Worm (Caenorhabditis elegans) whole organism, late embryonic: ENCODE data around the gene C09F12.3.

Source experiments
- F13H6.1 ChIP-seq: sonication (generic microtip); optimal IDR thresholded peaks from 2 replicates; lab custom pipeline; 2016; ENCODE audit warnings: missing genetic modification characterization, missing compliant biosample characterization
- ahr-1 ChIP-seq: sonication (generic microtip); optimal IDR thresholded peaks from 2 replicates; lab custom pipeline; 2016; ENCODE audit warnings: missing genetic modification characterization, missing compliant biosample characterization
- ama-1 ChIP-seq: fragments of 150-350 bp; optimal IDR thresholded peaks from 2 replicates; lab custom pipeline; 2014
- elt-2 ChIP-seq: sonication (generic microtip); optimal IDR thresholded peaks from 2 replicates; lab custom pipeline; 2016; ENCODE audit warnings: missing genetic modification reagents, missing genetic modification characterization, missing compliant biosample characterization
- ets-4 ChIP-seq: sonication (generic microtip); optimal IDR thresholded peaks from 2 replicates; lab custom pipeline; 2016; ENCODE audit warnings: missing genetic modification characterization, missing compliant biosample characterization
- nfya-1 ChIP-seq: sonication (generic microtip); optimal IDR thresholded peaks from 2 replicates; lab custom pipeline; 2017; ENCODE audit warnings: missing genetic modification characterization, mild to moderate bottlenecking, missing compliant biosample characterization, antibody characterized with exemption, moderate library complexity
- pat-9 ChIP-seq: fragments of 200-800 bp; sonication (Bioruptor generic); optimal IDR thresholded peaks from 2 replicates; lab custom pipeline; 2018; ENCODE audit warnings: mild to moderate bottlenecking, missing genetic modification characterization, moderate library complexity, missing compliant biosample characterization
- pha-4 ChIP-seq: fragments of 150-350 bp; optimal IDR thresholded peaks from 2 replicates; lab custom pipeline; 2018; ENCODE audit warnings: missing biosample characterization, missing genetic modification reagents, missing genetic modification characterization
- rnt-1 ChIP-seq: sonication (generic microtip); optimal IDR thresholded peaks from 2 replicates; lab custom pipeline; 2016; ENCODE audit warnings: missing genetic modification characterization, missing compliant biosample characterization
- ttx-3 ChIP-seq: sonication (generic microtip); optimal IDR thresholded peaks from 2 replicates; lab custom pipeline; 2016; ENCODE audit warnings: missing genetic modification reagents, missing genetic modification characterization, missing compliant biosample characterization
- unc-3 ChIP-seq, 2 experiments: fragments of 200-800 bp in 1 of 2; sonication (Bioruptor generic) in 1 of 2; sonication (generic microtip) in 1 of 2; conservative IDR thresholded peaks in 1 of 2; optimal IDR thresholded peaks in 1 of 2; 2 replicates each; pipeline versions ENCODE4 v1.3.6 to Lab custom; 2016 to 2022; ENCODE audit warnings: missing compliant biosample characterization in 2 of 2, missing genetic modification characterization in 2 of 2, missing genetic modification reagents in 1 of 2
- unc-55 ChIP-seq: sonication (generic microtip); optimal IDR thresholded peaks from 2 replicates; lab custom pipeline; 2017; ENCODE audit warnings: missing biosample characterization, missing genetic modification reagents, missing genetic modification characterization
- zip-5 ChIP-seq: sonication (generic microtip); optimal IDR thresholded peaks from 2 replicates; lab custom pipeline; 2016; ENCODE audit warnings: missing genetic modification characterization, missing compliant biosample characterization

ce11 chrX:11085162-11085561, 42.5 kb upstream of the C09F12.3 start, which contains the start of gene W04G3.7:
- TF ChIP-seq unc-3 (GFP tag; conservative IDR thresholded peaks at IDR 0.05; lab: Robert Waterston, UW) (no peak), unc-3 (tag; optimal IDR thresholded peaks at IDR 0.05; lab: Kevin White, UChicago) (no peak), F13H6.1 (tag; lab: Kevin White, UChicago) (no peak), ets-4 (tag; lab: Kevin White, UChicago) (no peak), nfya-1 (no peak), elt-2 (no peak), zip-5 (tag; lab: Kevin White, UChicago) (no peak), pat-9 (tag; lab: Kevin White, UChicago) (no peak), pha-4 (tag; lab: Kevin White, UChicago) (no peak), unc-55 (GFP tag; lab: Kevin White, UChicago) (no peak), ttx-3 (tag; lab: Kevin White, UChicago) (no peak), rnt-1 (no peak), ama-1 (lab: Kevin White, UChicago) (no peak), ahr-1 (no peak)
